Worm (Caenorhabditis elegans) whole organism, mixed stage, embryonic: Measurements from ENCODE around the gene C46H3.2.

ENCODE experiments used
- drap-1 ChIP-seq: fragments of 200-800 bp; sonication (Bioruptor generic); optimal IDR thresholded peaks from 3 replicates; lab custom pipeline; 2018; ENCODE audit warnings: mild to moderate bottlenecking, missing genetic modification characterization, missing compliant biosample characterization
- elt-1 ChIP-seq: sonication (generic microtip); optimal IDR thresholded peaks from 2 replicates; lab custom pipeline; 2017; ENCODE audit warnings: missing genetic modification characterization, mild to moderate bottlenecking, missing compliant biosample characterization, antibody characterized with exemption, moderate library complexity, borderline replicate concordance; ENCODE audit not compliant: insufficient read depth
- flh-1 ChIP-seq: fragments of 200-800 bp; sonication (Bioruptor generic); optimal IDR thresholded peaks from 2 replicates; lab custom pipeline; 2018; ENCODE audit warnings: mild to moderate bottlenecking, missing genetic modification characterization, moderate library complexity, missing compliant biosample characterization
- lin-13 ChIP-seq: fragments of 150-350 bp; optimal IDR thresholded peaks from 2 replicates; lab custom pipeline; 2014; ENCODE audit warnings: missing biosample characterization, missing genetic modification characterization
- mab-5 ChIP-seq: fragments of 150-350 bp; optimal IDR thresholded peaks from 2 replicates; lab custom pipeline; 2014; ENCODE audit warnings: missing biosample characterization, missing genetic modification characterization
- nhr-237 ChIP-seq: fragments of 150-350 bp; optimal IDR thresholded peaks from 2 replicates; lab custom pipeline; 2014; ENCODE audit warnings: missing biosample characterization, missing genetic modification characterization
- unc-39 ChIP-seq: fragments of 150-350 bp; optimal IDR thresholded peaks from 2 replicates; lab custom pipeline; 2014; ENCODE audit warnings: missing biosample characterization, missing genetic modification characterization
- ztf-11 ChIP-seq: fragments of 150-350 bp; optimal IDR thresholded peaks from 2 replicates; lab custom pipeline; 2014; ENCODE audit warnings: missing biosample characterization, missing genetic modification characterization

DNA sequence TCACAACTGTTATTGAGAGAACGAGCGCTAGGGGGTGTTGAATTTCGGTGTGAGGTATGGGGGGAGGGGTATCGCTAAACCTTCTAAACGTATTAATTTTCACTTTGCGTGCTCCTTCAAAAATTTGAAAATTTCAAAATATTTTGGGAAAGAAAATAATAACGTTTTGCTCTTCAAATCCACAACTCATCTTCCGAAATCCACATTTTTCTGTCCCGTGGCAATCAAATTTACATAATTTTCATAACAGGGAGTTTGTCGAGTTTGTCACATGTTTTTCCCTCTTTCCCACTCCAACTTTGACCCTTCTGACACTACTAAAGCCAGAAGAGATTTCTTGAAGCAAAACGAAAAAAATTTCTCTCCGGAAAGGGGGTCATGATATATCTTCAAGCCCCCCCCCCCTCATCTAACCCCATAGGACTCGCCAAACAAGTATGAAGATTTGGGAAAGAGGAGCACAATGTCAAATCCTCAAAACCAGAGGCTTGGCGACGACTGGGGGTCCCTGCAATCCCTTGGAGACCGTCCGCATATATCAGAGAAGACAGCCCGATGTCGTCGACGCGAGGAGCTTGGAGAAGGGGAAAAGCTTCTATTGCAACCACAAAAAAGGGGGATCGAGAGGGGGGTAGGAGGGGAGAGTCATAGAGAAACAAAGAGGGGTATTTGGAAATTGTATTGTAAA is 49.1 kb downstream of the C46H3.2 start:
- TF ChIP-seq elt-1 (tag; lab: Kevin White, UChicago) = no peak
- no peak for TF ChIP-seq nhr-237 (tag; lab: Kevin White, UChicago)
- TF ChIP-seq unc-39 (tag; lab: Kevin White, UChicago) = no peak
- TF ChIP-seq flh-1 = no peak
- no peak for TF ChIP-seq lin-13 (tag; lab: Kevin White, UChicago)
- no peak for TF ChIP-seq ztf-11
- no peak for TF ChIP-seq drap-1 (GFP tag; lab: Kevin White, UChicago)
- TF ChIP-seq mab-5 (tag; lab: Kevin White, UChicago) = no peak
